Worm (Caenorhabditis elegans): ENCODE measurements around the gene srh-299.

The srh-299 gene

DNA sequence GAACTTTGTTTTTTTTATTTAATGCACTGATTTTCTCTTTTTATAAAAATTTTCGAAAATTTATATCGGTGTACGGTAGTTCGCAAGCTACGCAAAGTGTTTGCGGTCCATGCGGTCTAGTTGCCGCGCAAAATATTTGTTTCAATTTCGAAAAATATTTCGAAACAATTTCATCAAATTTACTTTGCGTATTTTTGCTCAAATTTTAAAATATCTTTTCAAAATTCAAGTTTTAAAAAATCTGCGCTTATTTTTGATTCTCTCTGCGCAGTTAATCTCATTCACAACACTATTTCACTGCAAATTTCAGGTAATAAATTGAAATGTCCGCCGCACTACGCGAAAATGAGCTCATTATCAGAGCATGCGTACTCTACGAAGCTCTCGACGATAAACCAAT, 4.2 kb downstream of the srh-299 start, which contains the start of gene fbxa-197:
Gene fbxa-197, plus strand, starts transcription at position 301 of the 400 bp plus-strand sequence.
- TF ChIP-seq ceh-45 (GFP tag; IDR thresholded peaks at IDR 0.05): no peak
- TF ChIP-seq elt-4 (tag; optimal IDR thresholded peaks at IDR 0.05): no peak
- no peak for TF ChIP-seq madf-2 (tag; optimal IDR thresholded peaks at IDR 0.05)
- no peak for TF ChIP-seq pha-4 (tag; optimal IDR thresholded peaks at IDR 0.05)
- TF ChIP-seq ceh-2 (tag; optimal IDR thresholded peaks at IDR 0.05): no peak
- TF ChIP-seq ceh-48 (tag; optimal IDR thresholded peaks at IDR 0.05): no peak
- no peak for TF ChIP-seq ceh-34 (tag; optimal IDR thresholded peaks at IDR 0.05)
- no peak for TF ChIP-seq ceh-6 (GFP tag; optimal IDR thresholded peaks at IDR 0.05)
- TF ChIP-seq nhr-11 (tag; optimal IDR thresholded peaks at IDR 0.05): no peak
- no peak for TF ChIP-seq tbx-7 (tag; optimal IDR thresholded peaks at IDR 0.05)
- TF ChIP-seq unc-86 (tag; optimal IDR thresholded peaks at IDR 0.05): no peak

- no peak for TF ChIP-seq syd-9 (tag; optimal IDR thresholded peaks at IDR 0.05)
- no peak for TF ChIP-seq ahr-1 (tag; optimal IDR thresholded peaks at IDR 0.05)
- TF ChIP-seq nfya-1 (tag; optimal IDR thresholded peaks at IDR 0.05): no peak
- TF ChIP-seq hlh-30 (tag; optimal IDR thresholded peaks at IDR 0.05; ENCODE audit: insufficient read depth): no peak
- TF ChIP-seq odd-2 (tag; optimal IDR thresholded peaks at IDR 0.05): no peak
- no peak for TF ChIP-seq elt-2 (tag; optimal IDR thresholded peaks at IDR 0.05)
- no peak for TF ChIP-seq hlh-15 (tag; optimal IDR thresholded peaks at IDR 0.05)
- no peak for TF ChIP-seq nhr-11 (tag; optimal IDR thresholded peaks at IDR 0.05)
- TF ChIP-seq tbx-7 (tag; optimal IDR thresholded peaks at IDR 0.05): no peak
- no peak for TF ChIP-seq ttx-3 (tag; optimal IDR thresholded peaks at IDR 0.05)
- no peak for TF ChIP-seq dmd-4 (tag; optimal IDR thresholded peaks at IDR 0.05; ENCODE audit: borderline replicate concordance)
- no peak for TF ChIP-seq elt-4 (tag; optimal IDR thresholded peaks at IDR 0.05)
- no peak for TF ChIP-seq unc-3 (GFP tag; conservative IDR thresholded peaks at IDR 0.05)
- TF ChIP-seq unc-3 (tag; optimal IDR thresholded peaks at IDR 0.05): no peak
- TF ChIP-seq pax-1 (tag; optimal IDR thresholded peaks at IDR 0.05): no peak
- TF ChIP-seq ceh-45 (GFP tag; IDR thresholded peaks at IDR 0.05): no peak
- no peak for TF ChIP-seq eyg-1 (tag; optimal IDR thresholded peaks at IDR 0.05)
Measured at ce11 chrV:15870356-15870755, 7.2 kb downstream of the srh-299 start, which contains the start of gene str-57. TSS of gene str-57 (plus strand) at chrV:15870656.

ce11 chrV:15872273-15872672, 9.1 kb downstream of the srh-299 start, which contains the start of gene str-56:
TSS of gene str-56 (plus strand) at chrV:15872573.
- no peak for TF ChIP-seq hlh-13 (GFP tag; optimal IDR thresholded peaks at IDR 0.05)
- TF ChIP-seq unc-55 (GFP tag; optimal IDR thresholded peaks at IDR 0.05): no peak
- no peak for TF ChIP-seq ttx-3 (tag; optimal IDR thresholded peaks at IDR 0.05)
- no peak for TF ChIP-seq ceh-9 (tag; optimal IDR thresholded peaks at IDR 0.05)
- TF ChIP-seq T23F11.4 (GFP tag; optimal IDR thresholded peaks at IDR 0.05): no peak
- TF ChIP-seq unc-3 (GFP tag; conservative IDR thresholded peaks at IDR 0.05): no peak
- TF ChIP-seq unc-3 (tag; optimal IDR thresholded peaks at IDR 0.05): no peak
- TF ChIP-seq pag-3 (tag; optimal IDR thresholded peaks at IDR 0.05; ENCODE audit: borderline replicate concordance): no peak
- TF ChIP-seq elt-2 (tag; optimal IDR thresholded peaks at IDR 0.05): no peak
- no peak for TF ChIP-seq pat-9 (tag; optimal IDR thresholded peaks at IDR 0.05)
- no peak for TF ChIP-seq hlh-15 (tag; optimal IDR thresholded peaks at IDR 0.05)
- TF ChIP-seq ceh-14 (tag; optimal IDR thresholded peaks at IDR 0.05): no peak
- TF ChIP-seq sox-2 (GFP tag; IDR thresholded peaks at IDR 0.05): no peak
- no peak for TF ChIP-seq ztf-16 (tag; optimal IDR thresholded peaks at IDR 0.05)
- no peak for TF ChIP-seq che-1 (tag; optimal IDR thresholded peaks at IDR 0.05)
- no peak for TF ChIP-seq C08G9.2 (tag; optimal IDR thresholded peaks at IDR 0.05)
- no peak for TF ChIP-seq ets-4 (tag; optimal IDR thresholded peaks at IDR 0.05)
- no peak for TF ChIP-seq hlh-30 (tag; optimal IDR thresholded peaks at IDR 0.05; ENCODE audit: insufficient read depth)
- TF ChIP-seq ama-1 (optimal IDR thresholded peaks at IDR 0.05): no peak
- TF ChIP-seq npax-4 (tag; optimal IDR thresholded peaks at IDR 0.05): no peak

- TF ChIP-seq ceh-14 (tag; optimal IDR thresholded peaks at IDR 0.05) (peak; percentile 99), fkh-6 (tag; optimal IDR thresholded peaks at IDR 0.05) (peak; percentile 97), rnt-1 (tag; optimal IDR thresholded peaks at IDR 0.05) (peak; percentile 98), pat-9 (tag; optimal IDR thresholded peaks at IDR 0.05) (peak; percentile 100), unc-3 (GFP tag; conservative IDR thresholded peaks at IDR 0.05) (peak; percentile 99), unc-3 (tag; optimal IDR thresholded peaks at IDR 0.05) (peak; percentile 99), hlh-8 (tag; optimal IDR thresholded peaks at IDR 0.05) (peak; percentile 96), lim-6 (tag; optimal IDR thresholded peaks at IDR 0.05) (peak; percentile 97), pha-2 (tag; optimal IDR thresholded peaks at IDR 0.05) (peak; percentile 97), hlh-13 (GFP tag; optimal IDR thresholded peaks at IDR 0.05) (peak; percentile 99), elt-4 (tag; optimal IDR thresholded peaks at IDR 0.05) (peak; percentile 97), ceh-31 (tag; optimal IDR thresholded peaks at IDR 0.05) (peak; percentile 93), elt-2 (tag; optimal IDR thresholded peaks at IDR 0.05) (peak; percentile 99), hlh-6 (tag; optimal IDR thresholded peaks at IDR 0.05) (peak; percentile 99), pax-1 (tag; optimal IDR thresholded peaks at IDR 0.05) (no peak), T23F11.4 (GFP tag; optimal IDR thresholded peaks at IDR 0.05) (peak; percentile 99), Y22D7AL.16 (tag; optimal IDR thresholded peaks at IDR 0.05) (peak; percentile 99), K02D7.2 (tag; optimal IDR thresholded peaks at IDR 0.05) (peak; percentile 99), sox-2 (GFP tag; IDR thresholded peaks at IDR 0.05) (peak; percentile 98), nfya-1 (tag; optimal IDR thresholded peaks at IDR 0.05) (peak; percentile 90)
Measured at ce11 chrV:15873762-15874161, 10.6 kb downstream of the srh-299 start.

All from whole organism, late embryonic.